Fruit fly (Drosophila melanogaster): ENCODE data around the gene Cyp4d2.
A peak's percentile ranks its signal among the peaks of the same experiment; 100 is the strongest.

Gene Cyp4d2

dm6 chrX:2175956-2176469, at the start of gene Cyp4d2:
Gene Cyp4d2 (plus strand): TSS chrX:2176006.
- TF ChIP-seq CG8478 (optimal IDR thresholded peaks at IDR 0.05) (no peak), psq (optimal IDR thresholded peaks at IDR 0.05) (no peak), usp (GFP tag; optimal IDR thresholded peaks at IDR 0.05) (no peak), Dll (optimal IDR thresholded peaks at IDR 0.05) (no peak), EcR (GFP tag; optimal IDR thresholded peaks at IDR 0.05) (no peak), pan (optimal IDR thresholded peaks at IDR 0.05) (no peak)

dm6 chrX:2134226-2134880, 41.5 kb upstream of the Cyp4d2 start:
- TF ChIP-seq pan (optimal IDR thresholded peaks at IDR 0.05): no peak
- no peak for TF ChIP-seq usp (GFP tag; optimal IDR thresholded peaks at IDR 0.05)
- no peak for TF ChIP-seq psq (optimal IDR thresholded peaks at IDR 0.05)
- TF ChIP-seq EcR (GFP tag; optimal IDR thresholded peaks at IDR 0.05): no peak
- no peak for TF ChIP-seq CG8478 (optimal IDR thresholded peaks at IDR 0.05)
- no peak for TF ChIP-seq Dll (optimal IDR thresholded peaks at IDR 0.05)

dm6 chrX:2134965-2135758, 40.6 kb upstream of the Cyp4d2 start:
- TF ChIP-seq psq (optimal IDR thresholded peaks at IDR 0.05) (no peak), pan (optimal IDR thresholded peaks at IDR 0.05) (peak; percentile 60)

- no peak for TF ChIP-seq usp (GFP tag; optimal IDR thresholded peaks at IDR 0.05)
- no peak for TF ChIP-seq pan (optimal IDR thresholded peaks at IDR 0.05)
- no peak for TF ChIP-seq Dll (optimal IDR thresholded peaks at IDR 0.05)
- no peak for TF ChIP-seq CG8478 (optimal IDR thresholded peaks at IDR 0.05)
- no peak for TF ChIP-seq EcR (GFP tag; optimal IDR thresholded peaks at IDR 0.05)
- TF ChIP-seq psq (optimal IDR thresholded peaks at IDR 0.05): no peak
Measured at dm6 chrX:2135868-2136787, 39.7 kb upstream of the Cyp4d2 start.

dm6 chrX:2136831-2137452, 38.9 kb upstream of the Cyp4d2 start:
- TF ChIP-seq pan (optimal IDR thresholded peaks at IDR 0.05) (peak; percentile 98), EcR (GFP tag; optimal IDR thresholded peaks at IDR 0.05) (peak in 1 of 2 experiments; percentile 39), usp (GFP tag; optimal IDR thresholded peaks at IDR 0.05) (no peak), CG8478 (optimal IDR thresholded peaks at IDR 0.05) (peak; percentile 82), Dll (optimal IDR thresholded peaks at IDR 0.05) (no peak), psq (optimal IDR thresholded peaks at IDR 0.05) (no peak)

dm6 chrX:2137587-2138341, 38.0 kb upstream of the Cyp4d2 start:
- peak in 1 of 2 experiments; percentile 20 for TF ChIP-seq EcR (GFP tag; optimal IDR thresholded peaks at IDR 0.05)
- no peak for TF ChIP-seq psq (optimal IDR thresholded peaks at IDR 0.05)
- TF ChIP-seq usp (GFP tag; optimal IDR thresholded peaks at IDR 0.05): no peak
- no peak for TF ChIP-seq CG8478 (optimal IDR thresholded peaks at IDR 0.05)

- TF ChIP-seq psq (optimal IDR thresholded peaks at IDR 0.05) (no peak), CG8478 (optimal IDR thresholded peaks at IDR 0.05) (no peak), usp (GFP tag; optimal IDR thresholded peaks at IDR 0.05) (no peak), Dll (optimal IDR thresholded peaks at IDR 0.05) (no peak), pan (optimal IDR thresholded peaks at IDR 0.05) (no peak), EcR (GFP tag; optimal IDR thresholded peaks at IDR 0.05) (no peak)
Measured at dm6 chrX:2138342-2138416, 37.6 kb upstream of the Cyp4d2 start, which contains the start of gene ph-p. Gene ph-p (minus strand): TSS chrX:2138371.

dm6 chrX:2138417-2138816, 37.4 kb upstream of the Cyp4d2 start:
- TF ChIP-seq usp (GFP tag; optimal IDR thresholded peaks at IDR 0.05) (no peak), EcR (GFP tag; optimal IDR thresholded peaks at IDR 0.05) (peak in 1 of 2 experiments; percentile 24)

- no peak for TF ChIP-seq psq (optimal IDR thresholded peaks at IDR 0.05)
- TF ChIP-seq usp (GFP tag; optimal IDR thresholded peaks at IDR 0.05): no peak
- no peak for TF ChIP-seq CG8478 (optimal IDR thresholded peaks at IDR 0.05)
- no peak for TF ChIP-seq Dll (optimal IDR thresholded peaks at IDR 0.05)
Measured at dm6 chrX:2139610-2140009, 36.2 kb upstream of the Cyp4d2 start.

- TF ChIP-seq CG8478 (optimal IDR thresholded peaks at IDR 0.05): peak; percentile 39
- no peak for TF ChIP-seq EcR (GFP tag; optimal IDR thresholded peaks at IDR 0.05)
Measured at dm6 chrX:2140487-2140886, 35.3 kb upstream of the Cyp4d2 start.

dm6 chrX:2141159-2141853, 34.5 kb upstream of the Cyp4d2 start, which contains the start of gene D2hgdh:
Gene D2hgdh (plus strand): TSS chrX:2141489.
- TF ChIP-seq usp (GFP tag; optimal IDR thresholded peaks at IDR 0.05): no peak
- TF ChIP-seq Dll (optimal IDR thresholded peaks at IDR 0.05): peak; percentile 64

All from whole organism.